Worm (Caenorhabditis elegans): ENCODE data around the gene C06E7.4.

C06E7.4 gene

DNA sequence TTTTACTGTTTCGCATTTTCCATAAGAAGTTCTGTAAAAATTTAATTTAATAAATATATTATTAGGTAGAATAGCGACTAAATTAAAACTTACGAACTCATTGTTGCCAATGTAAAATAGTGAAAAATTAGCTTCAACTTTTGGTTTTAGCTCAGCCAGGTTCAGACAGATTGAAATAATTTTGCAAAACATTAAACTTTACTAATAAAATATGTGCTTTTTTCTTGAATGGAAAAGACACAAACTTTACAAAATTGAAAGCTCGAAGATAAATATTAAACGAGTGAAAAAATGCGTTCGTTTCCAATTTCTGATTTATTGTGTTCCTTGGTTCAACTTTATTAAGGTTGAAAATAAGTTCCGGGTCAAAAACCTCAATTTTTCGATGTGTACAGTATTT, 20.1 kb upstream of the C06E7.4 start, which contains the start of gene srv-22:
Gene srv-22 (minus strand): TSS at position 101 of the 400 bp plus-strand sequence.
- TF ChIP-seq crh-2 (tag; optimal IDR thresholded peaks at IDR 0.05) = no peak
- no peak for TF ChIP-seq nhr-6 (tag; optimal IDR thresholded peaks at IDR 0.05)
- no peak for TF ChIP-seq sma-3 (GFP tag; optimal IDR thresholded peaks at IDR 0.05)
- no peak for TF ChIP-seq blmp-1 (tag; optimal IDR thresholded peaks at IDR 0.05; ENCODE audit: insufficient read depth)
- TF ChIP-seq nhr-25 (tag; optimal IDR thresholded peaks at IDR 0.05) = no peak
- no peak for TF ChIP-seq skn-1 (tag; optimal IDR thresholded peaks at IDR 0.05)
- TF ChIP-seq peb-1 (tag; optimal IDR thresholded peaks at IDR 0.05) = no peak
- no peak for TF ChIP-seq nhr-23 (tag; optimal IDR thresholded peaks at IDR 0.05)
- TF ChIP-seq nhr-129 (tag; optimal IDR thresholded peaks at IDR 0.05) = no peak
- no peak for TF ChIP-seq R02D3.7 (tag; optimal IDR thresholded peaks at IDR 0.05)
- no peak for TF ChIP-seq F13H6.1 (tag; optimal IDR thresholded peaks at IDR 0.05)
- TF ChIP-seq dmd-4 (tag; optimal IDR thresholded peaks at IDR 0.05) = no peak
- TF ChIP-seq mab-5 (tag; optimal IDR thresholded peaks at IDR 0.05) = no peak
- TF ChIP-seq ztf-11 (tag; optimal IDR thresholded peaks at IDR 0.05) = no peak
- TF ChIP-seq alr-1 (tag; optimal IDR thresholded peaks at IDR 0.05) = no peak
- TF ChIP-seq snpc-4 (tag; optimal IDR thresholded peaks at IDR 0.05) = no peak
- no peak for TF ChIP-seq elt-3 (tag; optimal IDR thresholded peaks at IDR 0.05)
- no peak for TF ChIP-seq nhr-77 (tag; optimal IDR thresholded peaks at IDR 0.05)
- TF ChIP-seq sma-9 (GFP tag; optimal IDR thresholded peaks at IDR 0.05) = no peak
- TF ChIP-seq sma-9 (tag; optimal IDR thresholded peaks at IDR 0.05) = no peak
- TF ChIP-seq lin-11 (tag; optimal IDR thresholded peaks at IDR 0.05) = no peak

DNA sequence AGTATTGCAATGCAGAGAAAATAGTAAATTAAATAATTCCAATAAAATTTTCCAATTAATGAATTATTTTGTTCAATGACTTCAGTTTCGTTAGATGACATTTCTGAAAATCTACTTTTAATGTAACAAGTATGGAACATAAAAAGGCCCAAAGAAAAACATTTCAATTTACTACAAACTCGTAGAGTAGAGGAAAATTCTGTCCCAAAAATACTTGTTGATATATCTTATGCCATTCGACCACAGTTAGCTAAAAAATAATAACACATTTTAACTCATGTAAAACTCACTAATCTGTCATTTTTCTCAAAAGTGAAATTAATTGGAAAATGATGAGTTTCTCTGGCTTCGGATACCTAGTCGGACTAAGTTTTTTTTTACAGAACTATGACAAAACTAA, 17.5 kb upstream of the C06E7.4 start, which contains the start of gene srv-21:
Gene srv-21 (minus strand): TSS at position 101 of the 400 bp plus-strand sequence.
- TF ChIP-seq alr-1 (tag; optimal IDR thresholded peaks at IDR 0.05) = no peak
- TF ChIP-seq sma-9 (GFP tag; optimal IDR thresholded peaks at IDR 0.05) = no peak
- TF ChIP-seq sma-9 (tag; optimal IDR thresholded peaks at IDR 0.05) = no peak
- TF ChIP-seq skn-1 (tag; optimal IDR thresholded peaks at IDR 0.05) = no peak
- TF ChIP-seq peb-1 (tag; optimal IDR thresholded peaks at IDR 0.05) = no peak
- TF ChIP-seq nhr-77 (tag; optimal IDR thresholded peaks at IDR 0.05) = no peak
- no peak for TF ChIP-seq F13H6.1 (tag; optimal IDR thresholded peaks at IDR 0.05)
- TF ChIP-seq nhr-129 (tag; optimal IDR thresholded peaks at IDR 0.05) = no peak
- TF ChIP-seq C34F6.9 (tag; optimal IDR thresholded peaks at IDR 0.05) = no peak
- no peak for TF ChIP-seq lin-39 (tag; optimal IDR thresholded peaks at IDR 0.05)
- TF ChIP-seq ceh-82 (tag; optimal IDR thresholded peaks at IDR 0.05) = no peak
- TF ChIP-seq nhr-237 (tag; optimal IDR thresholded peaks at IDR 0.05) = no peak
- TF ChIP-seq unc-55 (GFP tag; optimal IDR thresholded peaks at IDR 0.05) = no peak
- no peak for TF ChIP-seq crh-2 (tag; optimal IDR thresholded peaks at IDR 0.05)
- TF ChIP-seq sem-4 (tag; optimal IDR thresholded peaks at IDR 0.05) = no peak
- TF ChIP-seq sma-3 (GFP tag; optimal IDR thresholded peaks at IDR 0.05) = no peak
- no peak for TF ChIP-seq nhr-21 (tag; optimal IDR thresholded peaks at IDR 0.05)
- no peak for TF ChIP-seq nhr-10 (tag; optimal IDR thresholded peaks at IDR 0.05)

DNA sequence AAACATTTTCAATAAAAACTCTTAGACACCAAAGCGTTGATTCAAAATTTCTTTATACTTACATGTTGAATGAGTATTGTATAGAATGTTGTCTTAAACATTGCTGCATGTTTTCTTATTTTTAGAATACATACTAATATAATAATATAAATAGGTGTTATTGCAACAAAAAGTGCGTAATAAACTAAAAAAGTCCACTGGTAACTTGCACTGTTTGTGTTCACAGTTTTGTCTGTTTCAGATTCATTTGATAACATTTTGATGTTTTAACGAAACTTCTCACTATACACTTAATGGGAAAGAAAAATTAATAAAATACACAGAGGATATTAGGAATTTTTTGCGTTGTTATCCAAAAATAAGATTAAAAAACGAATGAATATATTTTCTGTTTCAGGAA, 14.0 kb upstream of the C06E7.4 start, which contains the start of gene srv-19:
Gene srv-19 (minus strand): TSS at position 101 of the 400 bp plus-strand sequence.
- TF ChIP-seq mbf-1 (tag; optimal IDR thresholded peaks at IDR 0.05) = no peak
- no peak for TF ChIP-seq elt-3 (tag; optimal IDR thresholded peaks at IDR 0.05)
- TF ChIP-seq gmeb-1 (tag; optimal IDR thresholded peaks at IDR 0.05) = no peak
- no peak for TF ChIP-seq fos-1 (tag; optimal IDR thresholded peaks at IDR 0.05)
- no peak for TF ChIP-seq ztf-1 (GFP tag; conservative IDR thresholded peaks at IDR 0.05)
- TF ChIP-seq sma-9 (GFP tag; optimal IDR thresholded peaks at IDR 0.05) = no peak
- TF ChIP-seq sma-9 (tag; optimal IDR thresholded peaks at IDR 0.05) = no peak
- no peak for TF ChIP-seq peb-1 (tag; optimal IDR thresholded peaks at IDR 0.05)
- no peak for TF ChIP-seq ztf-11 (tag; optimal IDR thresholded peaks at IDR 0.05)
- no peak for TF ChIP-seq unc-39 (tag; optimal IDR thresholded peaks at IDR 0.05)
- no peak for TF ChIP-seq nhr-12 (tag; optimal IDR thresholded peaks at IDR 0.05)
- TF ChIP-seq nhr-11 (tag; optimal IDR thresholded peaks at IDR 0.05) = no peak
- TF ChIP-seq mab-5 (tag; optimal IDR thresholded peaks at IDR 0.05) = no peak
- no peak for TF ChIP-seq nhr-25 (tag; optimal IDR thresholded peaks at IDR 0.05)
- no peak for TF ChIP-seq nhr-77 (tag; optimal IDR thresholded peaks at IDR 0.05)
- no peak for TF ChIP-seq nhr-6 (tag; optimal IDR thresholded peaks at IDR 0.05)
- TF ChIP-seq ZK546.5 (tag; optimal IDR thresholded peaks at IDR 0.05) = no peak
- no peak for TF ChIP-seq sma-3 (GFP tag; optimal IDR thresholded peaks at IDR 0.05)
- TF ChIP-seq blmp-1 (tag; optimal IDR thresholded peaks at IDR 0.05; ENCODE audit: insufficient read depth) = no peak

DNA sequence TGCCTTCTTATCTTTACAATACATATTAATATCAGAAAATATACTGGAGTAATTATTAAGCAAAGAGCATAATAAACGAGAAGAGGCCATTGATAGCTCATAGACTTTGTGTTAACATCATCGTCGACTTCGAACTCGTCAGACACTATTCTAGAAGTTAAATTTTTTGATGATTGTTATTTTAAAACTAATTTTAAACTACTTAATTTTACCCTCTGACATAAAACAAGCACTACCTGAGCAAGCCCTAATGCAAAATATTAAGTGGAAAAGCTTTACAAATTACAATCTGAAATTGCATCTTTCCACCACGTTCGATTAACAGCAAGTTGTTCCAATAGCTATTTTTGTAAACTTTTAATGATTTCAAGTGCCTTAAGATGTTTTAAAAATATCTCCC, 10.3 kb upstream of the C06E7.4 start, which contains the start of gene srv-17:
Gene srv-17 (minus strand): TSS at position 101 of the 400 bp plus-strand sequence.
- TF ChIP-seq unc-62 (GFP tag; optimal IDR thresholded peaks at IDR 0.05) (no peak), nhr-77 (tag; optimal IDR thresholded peaks at IDR 0.05) (no peak), mdl-1 (tag; optimal IDR thresholded peaks at IDR 0.05) (no peak), nhr-129 (tag; optimal IDR thresholded peaks at IDR 0.05) (no peak), sma-9 (GFP tag; optimal IDR thresholded peaks at IDR 0.05) (no peak), sma-9 (tag; optimal IDR thresholded peaks at IDR 0.05) (no peak), blmp-1 (tag; optimal IDR thresholded peaks at IDR 0.05; ENCODE audit: insufficient read depth) (no peak), crh-2 (tag; optimal IDR thresholded peaks at IDR 0.05) (no peak), ama-1 (optimal IDR thresholded peaks at IDR 0.05) (no peak), lin-39 (tag; optimal IDR thresholded peaks at IDR 0.05) (no peak), nhr-25 (tag; optimal IDR thresholded peaks at IDR 0.05) (no peak), mbf-1 (tag; optimal IDR thresholded peaks at IDR 0.05) (no peak), dmd-4 (tag; optimal IDR thresholded peaks at IDR 0.05) (no peak), unc-39 (tag; optimal IDR thresholded peaks at IDR 0.05) (no peak), gmeb-1 (tag; optimal IDR thresholded peaks at IDR 0.05) (no peak), mab-5 (tag; optimal IDR thresholded peaks at IDR 0.05) (no peak)
